Worm (Caenorhabditis elegans) whole organism, young adult: Measurements from ENCODE around the gene pah-1.
A peak's percentile ranks its signal among the peaks of the same experiment; 100 is the strongest.

Experiments used
- B0019.2 ChIP-seq: fragments of 200-800 bp; sonication (Bioruptor generic); conservative IDR thresholded peaks from 2 replicates; pipeline ENCODE4 v1.3.6; 2022; ENCODE audit warnings: missing genetic modification reagents, missing genetic modification characterization, missing compliant biosample characterization
- B0035.1 ChIP-seq: sonication (generic microtip); optimal IDR thresholded peaks from 2 replicates; lab custom pipeline; 2016; ENCODE audit warnings: missing genetic modification characterization, mild to moderate bottlenecking, missing compliant biosample characterization, missing genotype, missing genetic modification reagents
- B0261.1 ChIP-seq: sonication (generic microtip); optimal IDR thresholded peaks from 2 replicates; lab custom pipeline; 2016; ENCODE audit warnings: mild to moderate bottlenecking, missing genetic modification characterization, moderate library complexity, missing compliant biosample characterization
- C06A6.2 ChIP-seq: fragments of 200-800 bp; sonication (Bioruptor generic); conservative IDR thresholded peaks from 2 replicates; pipeline ENCODE4 v1.3.6; 2022; ENCODE audit warnings: missing genetic modification characterization, missing compliant biosample characterization
- D2030.7 ChIP-seq: fragments of 200-800 bp; sonication (Bioruptor generic); IDR thresholded peaks from 2 replicates; pipeline ENCODE4 v1.3.6; 2022; ENCODE audit warnings: missing genetic modification reagents, missing genetic modification characterization, missing compliant biosample characterization
- F33H1.4 ChIP-seq: fragments of 200-800 bp; sonication (Bioruptor generic); IDR thresholded peaks from 2 replicates; pipeline ENCODE4 v1.3.6; 2022; ENCODE audit warnings: missing genetic modification reagents, missing genetic modification characterization, missing compliant biosample characterization
- F49E8.2 ChIP-seq: sonication (generic microtip); optimal IDR thresholded peaks from 3 replicates; lab custom pipeline; 2017; ENCODE audit warnings: missing genetic modification characterization, mild to moderate bottlenecking, missing compliant biosample characterization, antibody characterized with exemption, moderate library complexity; ENCODE audit not compliant: insufficient read depth
- Y56A3A.18 ChIP-seq: fragments of 200-800 bp; sonication (Bioruptor generic); IDR thresholded peaks from 2 replicates; pipeline ENCODE4 v1.3.6; 2022; ENCODE audit warnings: missing genetic modification reagents, missing genetic modification characterization, missing compliant biosample characterization
- Y67H2A.10 ChIP-seq: fragments of 200-800 bp; sonication (Bioruptor generic); conservative IDR thresholded peaks from 2 replicates; pipeline ENCODE4 v1.3.6; 2022; ENCODE audit warnings: missing genetic modification reagents, missing genetic modification characterization, missing compliant biosample characterization
- ama-1 ChIP-seq, 3 experiments: fragments of 150-350 bp in 1 of 3; sonication (generic microtip) in 2 of 3; optimal IDR thresholded peaks; 2 replicates each; lab custom pipeline; 2014 to 2018; ENCODE audit warnings: missing biosample characterization in 2 of 3, missing genetic modification characterization in 2 of 3, missing genetic modification reagents in 2 of 3
- aptf-2 ChIP-seq: fragments of 200-800 bp; sonication (Bioruptor generic); conservative IDR thresholded peaks from 2 replicates; pipeline ENCODE4 v1.3.6; 2022; ENCODE audit warnings: missing genetic modification reagents, missing genetic modification characterization, missing compliant biosample characterization
- aptf-3 ChIP-seq: fragments of 200-800 bp; sonication (Bioruptor generic); IDR thresholded peaks from 2 replicates; pipeline ENCODE4 v1.3.6; 2022; ENCODE audit warnings: missing genetic modification characterization, missing compliant biosample characterization
- attf-5 ChIP-seq: fragments of 200-800 bp; sonication (Bioruptor generic); optimal IDR thresholded peaks from 2 replicates; lab custom pipeline; 2018; ENCODE audit warnings: mild to moderate bottlenecking, missing genetic modification characterization, missing compliant biosample characterization
- bed-2 ChIP-seq: fragments of 200-800 bp; sonication (Bioruptor generic); IDR thresholded peaks from 2 replicates; pipeline ENCODE4 v1.3.6; 2022; ENCODE audit warnings: missing genetic modification reagents, missing genetic modification characterization, missing compliant biosample characterization
- cebp-2 ChIP-seq: fragments of 200-800 bp; sonication (Bioruptor generic); IDR thresholded peaks from 2 replicates; pipeline ENCODE4 v1.3.6; 2022; ENCODE audit warnings: missing genetic modification characterization, missing compliant biosample characterization
- ceh-100 ChIP-seq: fragments of 200-800 bp; sonication (Bioruptor generic); IDR thresholded peaks from 2 replicates; pipeline ENCODE4 v1.3.6; 2022; ENCODE audit warnings: missing genetic modification reagents, missing genetic modification characterization, missing compliant biosample characterization
- ceh-40 ChIP-seq: fragments of 200-800 bp; sonication (Bioruptor generic); IDR thresholded peaks from 2 replicates; pipeline ENCODE4 v1.3.6; 2022; ENCODE audit warnings: missing genetic modification characterization, missing compliant biosample characterization
- ceh-79 ChIP-seq: sonication (generic microtip); optimal IDR thresholded peaks from 2 replicates; lab custom pipeline; 2017; ENCODE audit warnings: mild to moderate bottlenecking, missing genetic modification characterization, missing compliant biosample characterization
- ceh-91 ChIP-seq: fragments of 200-800 bp; sonication (Bioruptor generic); IDR thresholded peaks from 2 replicates; pipeline ENCODE4 v1.3.6; 2022; ENCODE audit warnings: missing genetic modification reagents, missing genetic modification characterization, missing compliant biosample characterization
- chd-7 ChIP-seq: sonication (generic microtip); optimal IDR thresholded peaks from 2 replicates; lab custom pipeline; 2016; ENCODE audit warnings: mild to moderate bottlenecking, missing genetic modification characterization, moderate library complexity, missing compliant biosample characterization
- dpl-1 ChIP-seq: fragments of 150-350 bp; optimal IDR thresholded peaks from 2 replicates; lab custom pipeline; 2014; ENCODE audit warnings: missing biosample characterization, missing genetic modification reagents, missing genetic modification characterization
- egl-44 ChIP-seq: fragments of 200-800 bp; sonication (Bioruptor generic); IDR thresholded peaks from 2 replicates; pipeline ENCODE4 v1.3.6; 2022; ENCODE audit warnings: missing genetic modification reagents, missing genetic modification characterization, missing compliant biosample characterization
- ekl-4 ChIP-seq: fragments of 200-800 bp; sonication (Bioruptor generic); IDR thresholded peaks from 2 replicates; pipeline ENCODE4 v1.3.6; 2022; ENCODE audit warnings: missing genetic modification reagents, missing genetic modification characterization, missing compliant biosample characterization
- hmg-1.2 ChIP-seq: fragments of 200-800 bp; sonication (Bioruptor generic); IDR thresholded peaks from 2 replicates; pipeline ENCODE4 v1.3.6; 2022; ENCODE audit warnings: missing genetic modification reagents, missing genetic modification characterization, missing compliant biosample characterization
- hrde-1 ChIP-seq: sonication (generic microtip); optimal IDR thresholded peaks from 2 replicates; lab custom pipeline; 2016; ENCODE audit warnings: missing genetic modification characterization, mild to moderate bottlenecking, missing compliant biosample characterization, moderate library complexity, missing genotype, missing genetic modification reagents, borderline replicate concordance
- hsf-1 ChIP-seq: fragments of 200-800 bp; sonication (Bioruptor generic); IDR thresholded peaks from 2 replicates; pipeline ENCODE4 v1.3.6; 2022; ENCODE audit warnings: missing genetic modification reagents, missing genetic modification characterization, missing compliant biosample characterization
- let-607 ChIP-seq, 2 experiments: fragments of 200-800 bp in 1 of 2; sonication (Bioruptor generic) in 1 of 2; sonication (generic microtip) in 1 of 2; optimal IDR thresholded peaks; 2 replicates each; lab custom pipeline; 2016 to 2018; ENCODE audit warnings: mild to moderate bottlenecking in 2 of 2, missing compliant biosample characterization in 2 of 2, missing genetic modification characterization in 2 of 2, moderate library complexity in 2 of 2, missing genotype in 1 of 2
- lin-26 ChIP-seq: fragments of 200-800 bp; sonication (Bioruptor generic); IDR thresholded peaks from 2 replicates; pipeline ENCODE4 v1.3.6; 2022; ENCODE audit warnings: missing genetic modification reagents, missing genetic modification characterization, missing compliant biosample characterization
- lin-40 ChIP-seq: sonication (generic microtip); optimal IDR thresholded peaks from 2 replicates; lab custom pipeline; 2016; ENCODE audit warnings: missing genetic modification characterization, mild to moderate bottlenecking, missing compliant biosample characterization, missing genotype, missing genetic modification reagents
- lin-54 ChIP-seq: fragments of 200-800 bp; sonication (Bioruptor generic); optimal IDR thresholded peaks from 2 replicates; lab custom pipeline; 2018; ENCODE audit warnings: mild to moderate bottlenecking, missing genetic modification characterization, missing compliant biosample characterization
- lir-1 ChIP-seq: fragments of 200-800 bp; sonication (Bioruptor generic); conservative IDR thresholded peaks from 2 replicates; pipeline ENCODE4 v1.3.6; 2022; ENCODE audit warnings: missing genetic modification reagents, missing genetic modification characterization, missing compliant biosample characterization
- lsl-1 ChIP-seq: fragments of 200-800 bp; sonication (Bioruptor generic); optimal IDR thresholded peaks from 2 replicates; lab custom pipeline; 2018; ENCODE audit warnings: mild to moderate bottlenecking, missing genetic modification characterization, moderate library complexity, missing compliant biosample characterization
- lsy-27 ChIP-seq: sonication (generic microtip); optimal IDR thresholded peaks from 2 replicates; lab custom pipeline; 2017; ENCODE audit warnings: missing genetic modification characterization, mild to moderate bottlenecking, missing compliant biosample characterization, antibody characterized with exemption, missing genotype, borderline replicate concordance; ENCODE audit not compliant: insufficient read depth
- madf-8 ChIP-seq: fragments of 200-800 bp; sonication (Bioruptor generic); conservative IDR thresholded peaks from 2 replicates; pipeline ENCODE4 v1.3.6; 2022; ENCODE audit warnings: missing genetic modification reagents, missing genetic modification characterization, missing compliant biosample characterization
- mcd-1 ChIP-seq: fragments of 200-800 bp; sonication (Bioruptor generic); IDR thresholded peaks from 2 replicates; pipeline ENCODE4 v1.3.6; 2022; ENCODE audit warnings: missing genetic modification reagents, missing genetic modification characterization, missing compliant biosample characterization
- mxl-1 ChIP-seq: sonication (generic microtip); optimal IDR thresholded peaks from 2 replicates; lab custom pipeline; 2016; ENCODE audit warnings: missing genetic modification characterization, missing compliant biosample characterization
- nfyb-1 ChIP-seq: fragments of 200-800 bp; sonication (Bioruptor generic); IDR thresholded peaks from 2 replicates; pipeline ENCODE4 v1.3.6; 2022; ENCODE audit warnings: missing genetic modification reagents, missing genetic modification characterization, missing compliant biosample characterization
- nhr-90 ChIP-seq: sonication (generic microtip); optimal IDR thresholded peaks from 2 replicates; lab custom pipeline; 2016; ENCODE audit warnings: missing genotype, mild to moderate bottlenecking, missing genetic modification characterization, missing compliant biosample characterization
- repo-1 ChIP-seq: sonication (generic microtip); optimal IDR thresholded peaks from 2 replicates; lab custom pipeline; 2017; ENCODE audit warnings: mild to moderate bottlenecking, missing genetic modification characterization, missing compliant biosample characterization
- rpc-1 ChIP-seq, 2 experiments: fragments of 150-350 bp in 1 of 2; sonication (generic microtip) in 1 of 2; optimal IDR thresholded peaks; 2 replicates each; lab custom pipeline; 2014 to 2018; ENCODE audit warnings: missing biosample characterization in 1 of 2, missing genetic modification characterization in 1 of 2, missing genetic modification reagents in 1 of 2, missing genotype in 1 of 2
- snpc-3.4 ChIP-seq: sonication (generic microtip); optimal IDR thresholded peaks from 2 replicates; lab custom pipeline; 2017; ENCODE audit warnings: missing genetic modification characterization, mild to moderate bottlenecking, missing compliant biosample characterization, antibody characterized with exemption, moderate library complexity, missing genotype, missing genetic modification reagents
- somi-1 ChIP-seq: fragments of 200-800 bp; sonication (Bioruptor generic); optimal IDR thresholded peaks from 2 replicates; lab custom pipeline; 2018; ENCODE audit warnings: mild to moderate bottlenecking, missing genetic modification characterization, missing compliant biosample characterization
- tbp1 ChIP-seq: fragments of 200-800 bp; sonication (Bioruptor generic); optimal IDR thresholded peaks from 2 replicates; lab custom pipeline; 2018; ENCODE audit warnings: mild to moderate bottlenecking, missing genetic modification characterization, missing compliant biosample characterization
- xnd-1 ChIP-seq: sonication (generic microtip); optimal IDR thresholded peaks from 2 replicates; lab custom pipeline; 2016; ENCODE audit warnings: missing genotype, missing genetic modification reagents, missing genetic modification characterization, missing compliant biosample characterization
- ztf-26 ChIP-seq: sonication (generic microtip); optimal IDR thresholded peaks from 2 replicates; lab custom pipeline; 2017; ENCODE audit warnings: missing genetic modification characterization, missing compliant biosample characterization
- ztf-6 ChIP-seq: fragments of 200-800 bp; sonication (Bioruptor generic); IDR thresholded peaks from 2 replicates; pipeline ENCODE4 v1.3.6; 2022; ENCODE audit warnings: missing genetic modification reagents, missing genetic modification characterization, missing compliant biosample characterization

pah-1 gene

DNA sequence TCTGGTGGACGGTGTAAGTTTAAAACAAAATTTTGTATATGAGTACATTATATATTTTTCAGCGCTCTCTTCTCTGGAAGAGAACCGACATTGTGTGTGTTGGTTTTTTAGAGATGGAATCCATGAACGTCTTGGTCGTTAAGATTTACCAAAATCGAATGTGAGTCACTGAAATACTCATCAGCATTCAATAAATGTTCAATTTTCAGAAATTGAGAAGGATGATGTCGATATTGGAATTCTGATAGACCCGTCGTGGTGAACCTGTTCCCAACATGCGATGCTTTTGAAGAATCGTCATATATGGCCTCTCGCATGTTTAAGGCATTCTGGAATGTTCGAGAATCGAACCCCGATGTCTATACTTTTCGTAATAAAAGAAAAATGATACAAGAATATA is 22.0 kb upstream of the pah-1 start:
- no peak for TF ChIP-seq snpc-3.4 (tag; lab: Kevin White, UChicago)
- no peak for TF ChIP-seq lir-1
- no peak for TF ChIP-seq C06A6.2
- TF ChIP-seq hsf-1 = peak; percentile 35; the same call in 1 of the 2 replicates
- no peak for TF ChIP-seq B0019.2 (GFP tag; lab: Robert Waterston, UW)
- no peak for TF ChIP-seq mxl-1 (tag; lab: Kevin White, UChicago)
- TF ChIP-seq mcd-1 = no peak
- TF ChIP-seq tbp1 = no peak
- TF ChIP-seq ama-1 (optimal IDR thresholded peaks at IDR 0.05; lab: Kevin White, UChicago) = peak; percentile 53
- no peak for TF ChIP-seq ama-1 (GFP tag; optimal IDR thresholded peaks at IDR 0.05; lab: Kevin White, UChicago)
- TF ChIP-seq ztf-6 (GFP tag; lab: Robert Waterston, UW) = no peak
- TF ChIP-seq hmg-1.2 = no peak
- TF ChIP-seq nfyb-1 = no peak
- no peak for TF ChIP-seq hrde-1
- no peak for TF ChIP-seq ceh-40 (GFP tag; lab: Robert Waterston, UW)
- no peak for TF ChIP-seq D2030.7 (GFP tag; lab: Robert Waterston, UW)
- TF ChIP-seq cebp-2 (GFP tag; lab: Robert Waterston, UW) = no peak
- no peak for TF ChIP-seq ceh-91 (GFP tag; lab: Robert Waterston, UW)

DNA sequence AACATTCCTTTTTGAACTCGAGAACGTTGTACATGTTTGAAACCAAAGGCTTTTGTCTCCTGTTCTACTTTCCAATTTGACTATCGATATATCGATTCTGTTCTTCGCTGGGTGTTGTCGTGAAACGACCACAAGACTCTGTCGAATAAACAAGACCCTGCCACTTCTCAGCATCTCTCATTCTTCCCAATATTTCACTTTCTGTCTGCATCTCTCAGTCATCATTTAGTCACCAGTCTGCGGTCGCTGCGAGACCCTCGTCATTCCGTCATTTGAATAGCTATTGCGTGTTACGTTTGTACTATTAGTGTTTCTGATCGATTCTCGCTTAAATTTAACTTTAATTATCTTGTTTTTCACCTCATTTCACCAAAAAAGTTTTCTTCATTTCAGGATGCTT is 20.6 kb upstream of the pah-1 start:
- TF ChIP-seq B0261.1 (tag; lab: Kevin White, UChicago) (no peak), D2030.7 (GFP tag; lab: Robert Waterston, UW) (no peak), Y67H2A.10 (GFP tag; lab: Robert Waterston, UW) (peak; percentile 100), dpl-1 (no peak), madf-8 (GFP tag; lab: Robert Waterston, UW) (no peak), repo-1 (tag; lab: Kevin White, UChicago) (peak; percentile 51), F33H1.4 (peak; percentile 85), Y56A3A.18 (no peak), ceh-100 (GFP tag; lab: Robert Waterston, UW) (no peak), egl-44 (GFP tag; lab: Robert Waterston, UW) (no peak), let-607 (tag; optimal IDR thresholded peaks at IDR 0.05; lab: Kevin White, UChicago) (peak; percentile 81), lin-40 (tag; lab: Kevin White, UChicago) (peak; percentile 91), lsy-27 (tag; lab: Kevin White, UChicago) (no peak), somi-1 (peak; percentile 74), B0035.1 (no peak), attf-5 (GFP tag; lab: Kevin White, UChicago) (peak; percentile 85), lin-54 (GFP tag; lab: Kevin White, UChicago) (peak; percentile 75), xnd-1 (no peak), chd-7 (tag; lab: Kevin White, UChicago) (peak; percentile 72), ceh-79 (no peak), ekl-4 (GFP tag; lab: Robert Waterston, UW) (peak; percentile 99), aptf-2 (GFP tag; lab: Robert Waterston, UW) (no peak), aptf-3 (GFP tag; lab: Robert Waterston, UW) (no peak), hrde-1 (no peak), hsf-1 (no peak), C06A6.2 (peak; percentile 75), bed-2 (GFP tag; lab: Robert Waterston, UW) (no peak), nhr-90 (tag; lab: Kevin White, UChicago) (peak; percentile 14), rpc-1 (optimal IDR thresholded peaks at IDR 0.05; lab: Kevin White, UChicago) (no peak), rpc-1 (tag; optimal IDR thresholded peaks at IDR 0.05; lab: Kevin White, UChicago) (no peak), nfyb-1 (peak; percentile 91), ama-1 (optimal IDR thresholded peaks at IDR 0.05; lab: Kevin White, UChicago) (peak; percentile 29), ama-1 (GFP tag; optimal IDR thresholded peaks at IDR 0.05; lab: Kevin White, UChicago) (no peak), ztf-26 (peak; percentile 44), lsl-1 (GFP tag; lab: Kevin White, UChicago) (no peak), lin-26 (GFP tag; lab: Robert Waterston, UW) (no peak), F49E8.2 (tag; lab: Kevin White, UChicago) (no peak)
